Fruit fly (Drosophila melanogaster) whole organism, embryonic: Measurements from ENCODE around the gene Osi14.

Experiments
- Antp ChIP-seq: fragments of 200-800 bp; sonication (Bioruptor generic); optimal IDR thresholded peaks from 3 replicates; lab custom pipeline; 2016; ENCODE audit warnings: missing biosample characterization, missing genetic modification characterization
- B-H2 ChIP-seq: fragments of 200-800 bp; sonication (Bioruptor generic); optimal IDR thresholded peaks from 2 replicates; lab custom pipeline; 2018; ENCODE audit warnings: missing biosample characterization, mild to moderate bottlenecking, missing genetic modification characterization
- Bdp1 ChIP-seq: fragments of 200-800 bp; sonication (Bioruptor generic); optimal IDR thresholded peaks from 3 replicates; lab custom pipeline; 2016; ENCODE audit warnings: missing biosample characterization, missing genetic modification characterization
- CG1024 ChIP-seq: fragments of 200-800 bp; sonication (Bioruptor generic); IDR thresholded peaks from 2 replicates; pipeline ENCODE4 v1.3.6; 2022; ENCODE audit warnings: missing biosample characterization, missing genetic modification characterization
- CG10979 ChIP-seq: fragments of 200-800 bp; sonication (Bioruptor generic); optimal IDR thresholded peaks from 2 replicates; lab custom pipeline; 2018; ENCODE audit warnings: missing biosample characterization, mild to moderate bottlenecking, missing genetic modification characterization, moderate library complexity
- CG11504 ChIP-seq: fragments of 200-800 bp; sonication (Bioruptor generic); optimal IDR thresholded peaks from 3 replicates; lab custom pipeline; 2019; ENCODE audit warnings: missing biosample characterization, mild to moderate bottlenecking, missing genetic modification characterization, moderate library complexity
- CG11695 ChIP-seq: fragments of 200-800 bp; sonication (Bioruptor generic); IDR thresholded peaks from 3 replicates; pipeline ENCODE4 v1.3.6; 2022; ENCODE audit warnings: missing biosample characterization, missing genetic modification characterization
- CG12071 ChIP-seq: fragments of 200-800 bp; sonication (Bioruptor generic); optimal IDR thresholded peaks from 3 replicates; lab custom pipeline; 2018; ENCODE audit warnings: missing biosample characterization, mild to moderate bottlenecking, missing genetic modification characterization
- CG13296 ChIP-seq: fragments of 200-800 bp; sonication (Bioruptor generic); optimal IDR thresholded peaks from 3 replicates; lab custom pipeline; 2018; ENCODE audit warnings: missing biosample characterization, mild to moderate bottlenecking, missing genetic modification characterization
- CG1602 ChIP-seq: fragments of 200-800 bp; sonication (Bioruptor generic); optimal IDR thresholded peaks from 3 replicates; lab custom pipeline; 2016; ENCODE audit warnings: missing biosample characterization, missing genetic modification characterization
- CG17361 ChIP-seq: fragments of 200-800 bp; sonication (Bioruptor generic); IDR thresholded peaks from 3 replicates; pipeline ENCODE4 v1.3.6; 2022; ENCODE audit warnings: missing biosample characterization, missing genetic modification characterization
- CG2712 ChIP-seq: fragments of 200-800 bp; optimal IDR thresholded peaks from 3 replicates; lab custom pipeline; 2019; ENCODE audit warnings: missing biosample characterization, mild to moderate bottlenecking, missing genetic modification characterization, moderate library complexity
- CG30020 ChIP-seq: fragments of 200-800 bp; optimal IDR thresholded peaks from 2 replicates; lab custom pipeline; 2019; ENCODE audit warnings: missing biosample characterization, mild to moderate bottlenecking, missing genetic modification characterization, moderate library complexity
- CG4424 ChIP-seq: fragments of 200-800 bp; sonication (Bioruptor generic); optimal IDR thresholded peaks from 3 replicates; lab custom pipeline; 2016; ENCODE audit warnings: missing biosample characterization, missing genetic modification characterization
- CG7271 ChIP-seq: fragments of 200-800 bp; sonication (Bioruptor generic); optimal IDR thresholded peaks from 2 replicates; lab custom pipeline; 2018; ENCODE audit warnings: missing biosample characterization, mild to moderate bottlenecking, missing genetic modification characterization, moderate library complexity
- CG8359 ChIP-seq: fragments of 200-800 bp; sonication (Bioruptor generic); optimal IDR thresholded peaks from 2 replicates; lab custom pipeline; 2017; ENCODE audit warnings: missing biosample characterization, mild to moderate bottlenecking, missing genetic modification characterization, borderline replicate concordance
- CG9609 ChIP-seq: fragments of 200-800 bp; sonication (Bioruptor generic); optimal IDR thresholded peaks from 3 replicates; lab custom pipeline; 2016; ENCODE audit warnings: missing biosample characterization, missing genetic modification characterization
- CG9797 ChIP-seq: fragments of 200-800 bp; sonication (Bioruptor generic); optimal IDR thresholded peaks from 3 replicates; lab custom pipeline; 2018; ENCODE audit warnings: missing biosample characterization, mild to moderate bottlenecking, missing genetic modification characterization
- Dek ChIP-seq: fragments of 200-800 bp; sonication (Bioruptor generic); optimal IDR thresholded peaks from 3 replicates; lab custom pipeline; 2019; ENCODE audit warnings: missing biosample characterization, mild to moderate bottlenecking, missing genetic modification characterization, moderate library complexity
- Dfd ChIP-seq, 2 experiments: fragments of >200 bp; optimal IDR thresholded peaks; 2 replicates each; lab custom pipeline; 2017; ENCODE audit warnings: missing biosample characterization in 2 of 2, missing genetic modification characterization in 2 of 2
- Drgx ChIP-seq: fragments of 200-800 bp; sonication (Bioruptor generic); IDR thresholded peaks from 2 replicates; pipeline ENCODE4 v1.3.6; 2022; ENCODE audit warnings: missing biosample characterization, missing genetic modification characterization
- Gug ChIP-seq: fragments of 200-800 bp; sonication (Bioruptor generic); IDR thresholded peaks from 4 replicates; pipeline ENCODE4 v1.3.6; 2022; ENCODE audit warnings: missing biosample characterization, missing genetic modification characterization
- H15 ChIP-seq: fragments of 200-800 bp; sonication (Bioruptor generic); IDR thresholded peaks from 3 replicates; pipeline ENCODE4 v1.3.6; 2022; ENCODE audit warnings: missing biosample characterization, missing genetic modification characterization
- Hr51 ChIP-seq, 2 experiments: fragments of 200-800 bp; sonication (Bioruptor generic); optimal IDR thresholded peaks; 2 replicates in 1 of 2; 3 replicates in 1 of 2; lab custom pipeline; 2016 to 2018; ENCODE audit warnings: missing biosample characterization in 2 of 2, missing genetic modification characterization in 2 of 2, mild to moderate bottlenecking in 1 of 2, moderate library complexity in 1 of 2
- NfI ChIP-seq: fragments of 200-800 bp; sonication (Bioruptor generic); optimal IDR thresholded peaks from 3 replicates; lab custom pipeline; 2018; ENCODE audit warnings: missing biosample characterization, mild to moderate bottlenecking, missing genetic modification characterization, moderate library complexity
- Oli ChIP-seq: fragments of 200-800 bp; sonication (Bioruptor generic); optimal IDR thresholded peaks from 2 replicates; lab custom pipeline; 2018; ENCODE audit warnings: missing biosample characterization, mild to moderate bottlenecking, missing genetic modification characterization, moderate library complexity
- Rfx ChIP-seq: fragments of 200-800 bp; sonication (Bioruptor generic); IDR thresholded peaks from 2 replicates; pipeline ENCODE4 v1.3.6; 2022; ENCODE audit warnings: missing biosample characterization, missing genetic modification characterization
- Trl ChIP-seq, 3 experiments: fragments of >200 bp in 2 of 3; fragments of 200-800 bp in 1 of 3; sonication (Bioruptor generic) in 1 of 3; optimal IDR thresholded peaks; 2 replicates in 1 of 3; 3 replicates in 2 of 3; lab custom pipeline; 2016 to 2017; ENCODE audit warnings: missing biosample characterization in 1 of 3, missing genetic modification characterization in 1 of 3
- Xbp1 ChIP-seq: fragments of 200-800 bp; sonication (Bioruptor generic); optimal IDR thresholded peaks from 3 replicates; lab custom pipeline; 2016; ENCODE audit warnings: missing biosample characterization, mild to moderate bottlenecking, missing genetic modification characterization
- az2 ChIP-seq: fragments of 200-800 bp; sonication (Bioruptor generic); optimal IDR thresholded peaks from 3 replicates; lab custom pipeline; 2016; ENCODE audit warnings: missing biosample characterization, missing genetic modification characterization
- chif ChIP-seq, 2 experiments: fragments of 200-800 bp; sonication (Bioruptor generic); optimal IDR thresholded peaks; 3 replicates each; lab custom pipeline; 2016; ENCODE audit warnings: missing biosample characterization in 2 of 2, missing genetic modification characterization in 2 of 2
- crc ChIP-seq: fragments of 200-800 bp; sonication (Bioruptor generic); optimal IDR thresholded peaks from 2 replicates; lab custom pipeline; 2016; ENCODE audit warnings: missing biosample characterization, missing genetic modification characterization
- disco-r ChIP-seq: fragments of 200-800 bp; sonication (Bioruptor generic); optimal IDR thresholded peaks from 2 replicates; lab custom pipeline; 2016; ENCODE audit warnings: missing biosample characterization, missing genetic modification characterization
- dmrt99B ChIP-seq: fragments of 200-800 bp; sonication (Bioruptor generic); optimal IDR thresholded peaks from 2 replicates; lab custom pipeline; 2018; ENCODE audit warnings: missing biosample characterization, mild to moderate bottlenecking, missing genetic modification characterization, moderate library complexity
- fru ChIP-seq: fragments of >200 bp; optimal IDR thresholded peaks from 2 replicates; lab custom pipeline; 2017
- grn ChIP-seq: fragments of 200-800 bp; sonication (Bioruptor generic); optimal IDR thresholded peaks from 3 replicates; lab custom pipeline; 2017; ENCODE audit warnings: missing biosample characterization, missing genetic modification characterization
- hth ChIP-seq: fragments of >200 bp; optimal IDR thresholded peaks from 2 replicates; lab custom pipeline; 2017; ENCODE audit warnings: inconsistent platforms
- nerfin-2 ChIP-seq: fragments of 200-800 bp; sonication (Bioruptor generic); IDR thresholded peaks from 2 replicates; pipeline ENCODE4 v1.3.6; 2022; ENCODE audit warnings: missing biosample characterization, missing genetic modification characterization; ENCODE audit not compliant: partially characterized antibody
- oc ChIP-seq: fragments of 200-800 bp; sonication (Bioruptor generic); optimal IDR thresholded peaks from 2 replicates; lab custom pipeline; 2018; ENCODE audit warnings: missing biosample characterization, mild to moderate bottlenecking, missing genetic modification characterization, moderate library complexity
- phol ChIP-seq: fragments of 200-800 bp; sonication (Bioruptor generic); optimal IDR thresholded peaks from 3 replicates; lab custom pipeline; 2018; ENCODE audit warnings: missing biosample characterization, mild to moderate bottlenecking, missing genetic modification characterization, moderate library complexity
- ro ChIP-seq: fragments of 200-800 bp; sonication (Bioruptor generic); IDR thresholded peaks from 2 replicates; pipeline ENCODE4 v1.3.6; 2022; ENCODE audit warnings: missing biosample characterization, missing genetic modification characterization
- sens ChIP-seq: fragments of 200-800 bp; sonication (Bioruptor generic); peaks from one replicate; lab custom pipeline; 2016; ENCODE audit warnings: missing biosample characterization, missing genetic modification characterization
- tin ChIP-seq: fragments of 200-800 bp; sonication (Bioruptor generic); optimal IDR thresholded peaks from 3 replicates; lab custom pipeline; 2016; ENCODE audit warnings: missing biosample characterization, missing genetic modification characterization
- tll ChIP-seq, 2 experiments: fragments of 200-800 bp in 1 of 2; fragments of >200 bp in 1 of 2; sonication (Bioruptor generic) in 1 of 2; optimal IDR thresholded peaks; 2 replicates each; lab custom pipeline; 2017 to 2019; ENCODE audit warnings: missing biosample characterization in 2 of 2, missing genetic modification characterization in 2 of 2, mild to moderate bottlenecking in 1 of 2, moderate library complexity in 1 of 2
- unpg ChIP-seq: fragments of 200-800 bp; sonication (Bioruptor generic); optimal IDR thresholded peaks from 3 replicates; lab custom pipeline; 2018; ENCODE audit warnings: missing biosample characterization, mild to moderate bottlenecking, missing genetic modification characterization, moderate library complexity
- wor ChIP-seq: fragments of 200-800 bp; sonication (Bioruptor generic); IDR thresholded peaks from 2 replicates; pipeline ENCODE4 v1.3.6; 2022; ENCODE audit warnings: missing biosample characterization, missing genetic modification characterization
- zen2 ChIP-seq: fragments of 200-800 bp; sonication (Bioruptor generic); IDR thresholded peaks from 3 replicates; pipeline ENCODE4 v1.3.6; 2022; ENCODE audit warnings: missing biosample characterization, missing genetic modification characterization; ENCODE audit not compliant: partially characterized antibody

The Osi14 gene

DNA sequence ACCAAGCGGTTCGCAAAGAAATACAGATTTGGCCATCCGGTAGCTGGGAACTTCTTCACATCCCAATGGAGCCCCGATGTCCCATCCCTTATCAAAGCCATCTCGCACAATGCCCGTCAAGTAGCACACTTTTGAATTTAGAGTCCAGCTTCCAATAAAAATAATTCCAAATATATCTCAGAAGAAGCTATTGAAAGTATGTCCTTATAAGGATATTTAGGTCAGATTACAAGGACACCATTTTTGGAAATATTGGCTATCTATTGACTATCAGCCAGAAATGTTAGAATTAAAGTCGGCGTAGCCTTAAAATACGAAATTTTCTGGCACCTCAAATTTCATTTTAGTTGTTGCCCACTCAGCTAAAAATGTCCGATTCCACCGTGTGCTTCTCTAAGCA lies 43.8 kb downstream of the Osi14 start, which contains the start of gene CG10298:
Gene CG10298, plus strand, starts transcription at position 301 of the 400 bp plus-strand sequence.
- TF ChIP-seq CG1024 (GFP tag; lab: Robert Waterston, UW) = no peak
- no peak for TF ChIP-seq fru (lab: Kevin White, UChicago)
- no peak for TF ChIP-seq az2 (GFP tag; lab: Kevin White, UChicago)
- no peak for TF ChIP-seq sens (GFP tag; lab: Kevin White, UChicago)

dm6 chr3R:6343396-6344239 lies 44.7 kb downstream of the Osi14 start, which contains the start of gene CG17919:
Gene CG17919, plus strand, starts transcription at chr3R:6344029.
- TF ChIP-seq CG12071 (GFP tag; lab: Kevin White, UChicago) = no peak
- 0 out of 2 replicates have a peak, but pooled peaks have one; percentile 9 for TF ChIP-seq Drgx (GFP tag; lab: Robert Waterston, UW)
- no peak for TF ChIP-seq CG9609 (GFP tag; lab: Kevin White, UChicago)
- peak in 1 of 2 experiments; percentile 57 for TF ChIP-seq Hr51 (GFP tag; optimal IDR thresholded peaks at IDR 0.05; lab: Kevin White, UChicago)
- no peak for TF ChIP-seq CG1602 (GFP tag; lab: Kevin White, UChicago)
- no peak for TF ChIP-seq zen2 (GFP tag; lab: Robert Waterston, UW)
- TF ChIP-seq Trl (optimal IDR thresholded peaks at IDR 0.05; lab: Kevin White, UChicago) = no peak
- TF ChIP-seq Trl (GFP tag; optimal IDR thresholded peaks at IDR 0.05; lab: Kevin White, UChicago) = no peak
- TF ChIP-seq Oli = no peak
- no peak for TF ChIP-seq H15
- no peak for TF ChIP-seq CG4424
- no peak for TF ChIP-seq wor
- TF ChIP-seq Bdp1 (GFP tag; lab: Kevin White, UChicago) = no peak
- no peak for TF ChIP-seq CG30020
- TF ChIP-seq CG11695 (GFP tag; lab: Robert Waterston, UW) = no peak
- peak; percentile 91 for TF ChIP-seq grn (GFP tag; lab: Kevin White, UChicago)
- no peak for TF ChIP-seq Rfx (GFP tag; lab: Robert Waterston, UW)
- TF ChIP-seq nerfin-2 (GFP tag; lab: Robert Waterston, UW) = no peak
- peak; percentile 18 for TF ChIP-seq CG2712
- peak; percentile 37 for TF ChIP-seq dmrt99B
- TF ChIP-seq CG17361 (GFP tag; lab: Robert Waterston, UW) = no peak
- no peak for TF ChIP-seq az2 (GFP tag; lab: Kevin White, UChicago)
- no peak for TF ChIP-seq sens (GFP tag; lab: Kevin White, UChicago)
- no peak for TF ChIP-seq tll (GFP tag; optimal IDR thresholded peaks at IDR 0.05; lab: Kevin White, UChicago)
- TF ChIP-seq ro = no peak
- no peak for TF ChIP-seq Antp (GFP tag; lab: Kevin White, UChicago)
- no peak for TF ChIP-seq hth
- TF ChIP-seq disco-r = no peak
- no peak for TF ChIP-seq tin (GFP tag; lab: Kevin White, UChicago)
- no peak for TF ChIP-seq NfI (GFP tag; lab: Kevin White, UChicago)
- no peak for TF ChIP-seq Dek (tag; lab: Kevin White, UChicago)
- TF ChIP-seq CG13296 (GFP tag; lab: Kevin White, UChicago) = no peak
- TF ChIP-seq CG10979 (tag; lab: Kevin White, UChicago) = no peak
- no peak for TF ChIP-seq unpg
- TF ChIP-seq oc (tag; lab: Kevin White, UChicago) = peak; percentile 35
- TF ChIP-seq chif (GFP tag; optimal IDR thresholded peaks at IDR 0.05; lab: Kevin White, UChicago) = no peak
- TF ChIP-seq B-H2 (GFP tag; lab: Kevin White, UChicago) = no peak
- TF ChIP-seq crc = no peak
- no peak for TF ChIP-seq CG8359 (GFP tag; lab: Kevin White, UChicago)
- TF ChIP-seq Dfd (GFP tag; optimal IDR thresholded peaks at IDR 0.05; lab: Kevin White, UChicago) = no peak
- TF ChIP-seq CG11504 (tag; lab: Kevin White, UChicago) = peak; percentile 38
- no peak for TF ChIP-seq CG7271
- peak; percentile 11 for TF ChIP-seq Xbp1
- no peak for TF ChIP-seq CG9797 (GFP tag; lab: Kevin White, UChicago)
- TF ChIP-seq phol (tag; lab: Kevin White, UChicago) = peak; percentile 1
- no peak for TF ChIP-seq Gug (GFP tag; lab: Robert Waterston, UW)
